Fruit fly (Drosophila melanogaster) whole organism, embryonic: ENCODE measurements around the gene Ets97D.

Experiments
- Atf-2 ChIP-seq: fragments of 200-800 bp; sonication (Bioruptor generic); optimal IDR thresholded peaks from 2 replicates; lab custom pipeline; 2016; ENCODE audit warnings: missing biosample characterization, missing genetic modification characterization
- Bgb ChIP-seq: fragments of 200-800 bp; sonication (Bioruptor generic); IDR thresholded peaks from 2 replicates; pipeline ENCODE4 v1.3.6; 2022; ENCODE audit warnings: missing biosample characterization, missing genetic modification characterization; ENCODE audit not compliant: partially characterized antibody
- Bteb2 ChIP-seq: fragments of 200-800 bp; sonication (Bioruptor generic); optimal IDR thresholded peaks from 2 replicates; lab custom pipeline; 2016; ENCODE audit warnings: missing biosample characterization, missing genetic modification characterization
- CG10274 ChIP-seq: fragments of 200-800 bp; sonication (Bioruptor generic); optimal IDR thresholded peaks from 3 replicates; lab custom pipeline; 2017; ENCODE audit warnings: missing biosample characterization, mild to moderate bottlenecking, missing genetic modification characterization
- CG10366 ChIP-seq: fragments of 200-800 bp; sonication (Bioruptor generic); IDR thresholded peaks from 2 replicates; pipeline ENCODE4 v1.3.6; 2022; ENCODE audit warnings: missing biosample characterization, missing genetic modification characterization
- CG10431 ChIP-seq: fragments of 200-800 bp; sonication (Bioruptor generic); optimal IDR thresholded peaks from 3 replicates; lab custom pipeline; 2018; ENCODE audit warnings: missing biosample characterization, mild to moderate bottlenecking, missing genetic modification characterization
- CG12071 ChIP-seq: fragments of 200-800 bp; sonication (Bioruptor generic); optimal IDR thresholded peaks from 3 replicates; lab custom pipeline; 2018; ENCODE audit warnings: missing biosample characterization, mild to moderate bottlenecking, missing genetic modification characterization
- CG12155 ChIP-seq: fragments of 200-800 bp; sonication (Bioruptor generic); optimal IDR thresholded peaks from 3 replicates; lab custom pipeline; 2016; ENCODE audit warnings: missing biosample characterization, missing genetic modification characterization
- CG12391 ChIP-seq: fragments of 200-800 bp; sonication (Bioruptor generic); optimal IDR thresholded peaks from 3 replicates; lab custom pipeline; 2018; ENCODE audit warnings: missing biosample characterization, mild to moderate bottlenecking, missing genetic modification characterization, moderate library complexity
- CG14441 ChIP-seq: fragments of 200-800 bp; sonication (Bioruptor generic); IDR thresholded peaks from 2 replicates; pipeline ENCODE4 v1.3.6; 2022; ENCODE audit warnings: missing biosample characterization, missing genetic modification characterization
- CG17328 ChIP-seq: fragments of 200-800 bp; sonication (Bioruptor generic); IDR thresholded peaks from 2 replicates; pipeline ENCODE4 v1.3.6; 2022; ENCODE audit warnings: missing biosample characterization, missing genetic modification characterization
- CG17568 ChIP-seq: fragments of 200-800 bp; sonication (Bioruptor generic); optimal IDR thresholded peaks from 2 replicates; lab custom pipeline; 2018; ENCODE audit warnings: missing biosample characterization, mild to moderate bottlenecking, missing genetic modification characterization, moderate library complexity
- CG1832 ChIP-seq: fragments of 200-800 bp; sonication (Bioruptor generic); optimal IDR thresholded peaks from 2 replicates; lab custom pipeline; 2017; ENCODE audit warnings: missing biosample characterization, mild to moderate bottlenecking, missing genetic modification characterization, inconsistent platforms
- CG18599 ChIP-seq: fragments of 200-800 bp; sonication (Bioruptor generic); optimal IDR thresholded peaks from 3 replicates; lab custom pipeline; 2017; ENCODE audit warnings: missing biosample characterization, missing genetic modification characterization, mild to moderate bottlenecking, moderate library complexity, missing genetic modification reagents
- CG32767 ChIP-seq: fragments of 200-800 bp; sonication (Bioruptor generic); IDR thresholded peaks from 2 replicates; pipeline ENCODE4 v1.3.6; 2022; ENCODE audit warnings: missing biosample characterization, missing genetic modification characterization
- CG6765 ChIP-seq: fragments of 200-800 bp; sonication (Bioruptor generic); optimal IDR thresholded peaks from 3 replicates; lab custom pipeline; 2017; ENCODE audit warnings: missing biosample characterization, mild to moderate bottlenecking, missing genetic modification characterization
- CG6813 ChIP-seq: fragments of 200-800 bp; sonication (Bioruptor generic); optimal IDR thresholded peaks from 2 replicates; lab custom pipeline; 2017; ENCODE audit warnings: missing biosample characterization, missing genetic modification characterization, mild to moderate bottlenecking, moderate library complexity, missing genetic modification reagents
- CG8359 ChIP-seq: fragments of 200-800 bp; sonication (Bioruptor generic); optimal IDR thresholded peaks from 2 replicates; lab custom pipeline; 2017; ENCODE audit warnings: missing biosample characterization, mild to moderate bottlenecking, missing genetic modification characterization, borderline replicate concordance
- CTCF ChIP-seq: fragments of 200-800 bp; sonication (Bioruptor generic); optimal IDR thresholded peaks from 2 replicates; lab custom pipeline; 2017; ENCODE audit warnings: missing biosample characterization, mild to moderate bottlenecking, missing genetic modification characterization, moderate library complexity
- Camta ChIP-seq: fragments of 200-800 bp; sonication (Bioruptor generic); optimal IDR thresholded peaks from 2 replicates; lab custom pipeline; 2016; ENCODE audit warnings: missing biosample characterization, missing genetic modification characterization
- Dbx ChIP-seq: fragments of 200-800 bp; sonication (Bioruptor generic); IDR thresholded peaks from 3 replicates; pipeline ENCODE4 v1.3.6; 2022; ENCODE audit warnings: missing biosample characterization, missing genetic modification characterization
- Drgx ChIP-seq: fragments of 200-800 bp; sonication (Bioruptor generic); IDR thresholded peaks from 2 replicates; pipeline ENCODE4 v1.3.6; 2022; ENCODE audit warnings: missing biosample characterization, missing genetic modification characterization
- Ets97D ChIP-seq: fragments of 200-800 bp; sonication (Bioruptor generic); optimal IDR thresholded peaks from 3 replicates; lab custom pipeline; 2016; ENCODE audit warnings: missing biosample characterization, missing genetic modification characterization
- Gug ChIP-seq: fragments of 200-800 bp; sonication (Bioruptor generic); IDR thresholded peaks from 4 replicates; pipeline ENCODE4 v1.3.6; 2022; ENCODE audit warnings: missing biosample characterization, missing genetic modification characterization
- Hmr ChIP-seq: fragments of 200-800 bp; sonication (Bioruptor generic); optimal IDR thresholded peaks from 3 replicates; lab custom pipeline; 2017; ENCODE audit warnings: mild to moderate bottlenecking, missing biosample characterization, missing genetic modification reagents, missing genetic modification characterization
- Med ChIP-seq: fragments of 200-800 bp; sonication (Bioruptor generic); peaks from one replicate; lab custom pipeline; 2016; ENCODE audit warnings: missing biosample characterization, missing genetic modification characterization, mild to moderate bottlenecking, inconsistent platforms, moderate library complexity
- Ravus ChIP-seq: fragments of 200-800 bp; sonication (Bioruptor generic); IDR thresholded peaks from 2 replicates; pipeline ENCODE4 v1.3.6; 2022; ENCODE audit warnings: missing biosample characterization, missing genetic modification characterization
- Six4 ChIP-seq: fragments of 200-800 bp; sonication (Bioruptor generic); optimal IDR thresholded peaks from 2 replicates; lab custom pipeline; 2016; ENCODE audit warnings: missing biosample characterization, missing genetic modification characterization
- Usf ChIP-seq: fragments of 200-800 bp; sonication (Bioruptor generic); optimal IDR thresholded peaks from 2 replicates; lab custom pipeline; 2017; ENCODE audit warnings: missing genotype, missing biosample characterization, missing genetic modification characterization
- Xbp1 ChIP-seq: fragments of 200-800 bp; sonication (Bioruptor generic); optimal IDR thresholded peaks from 3 replicates; lab custom pipeline; 2016; ENCODE audit warnings: missing biosample characterization, mild to moderate bottlenecking, missing genetic modification characterization
- abd-A ChIP-seq: fragments of 200-800 bp; sonication (Bioruptor generic); optimal IDR thresholded peaks from 3 replicates; lab custom pipeline; 2019; ENCODE audit warnings: missing biosample characterization, mild to moderate bottlenecking, missing genetic modification characterization, moderate library complexity
- ac ChIP-seq: fragments of 200-800 bp; sonication (Bioruptor generic); optimal IDR thresholded peaks from 3 replicates; lab custom pipeline; 2017; ENCODE audit warnings: missing biosample characterization, mild to moderate bottlenecking, missing genetic modification characterization
- az2 ChIP-seq: fragments of 200-800 bp; sonication (Bioruptor generic); optimal IDR thresholded peaks from 3 replicates; lab custom pipeline; 2016; ENCODE audit warnings: missing biosample characterization, missing genetic modification characterization
- bcd ChIP-seq: fragments of 200-800 bp; sonication (Bioruptor generic); optimal IDR thresholded peaks from 2 replicates; lab custom pipeline; 2017; ENCODE audit warnings: missing biosample characterization, mild to moderate bottlenecking, missing genetic modification characterization
- dm ChIP-seq: fragments of 200-800 bp; sonication (Bioruptor generic); optimal IDR thresholded peaks from 3 replicates; lab custom pipeline; 2016; ENCODE audit warnings: missing biosample characterization, missing genetic modification characterization
- en ChIP-seq: fragments of 200-800 bp; sonication (Bioruptor generic); optimal IDR thresholded peaks from 2 replicates; lab custom pipeline; 2016; ENCODE audit warnings: missing biosample characterization, missing genetic modification characterization
- fd3F ChIP-seq: fragments of 200-800 bp; sonication (Bioruptor generic); optimal IDR thresholded peaks from 2 replicates; lab custom pipeline; 2018; ENCODE audit warnings: missing biosample characterization, mild to moderate bottlenecking, missing genetic modification characterization, moderate library complexity
- jing ChIP-seq: fragments of 200-800 bp; sonication (Bioruptor generic); optimal IDR thresholded peaks from 2 replicates; lab custom pipeline; 2018; ENCODE audit warnings: missing biosample characterization, mild to moderate bottlenecking, missing genetic modification characterization
- knrl ChIP-seq: fragments of 200-800 bp; sonication (Bioruptor generic); IDR thresholded peaks from 3 replicates; pipeline ENCODE4 v1.3.6; 2022; ENCODE audit warnings: missing biosample characterization, missing genetic modification characterization; ENCODE audit not compliant: partially characterized antibody
- lilli ChIP-seq: fragments of 200-800 bp; sonication (Bioruptor generic); optimal IDR thresholded peaks from 3 replicates; lab custom pipeline; 2016; ENCODE audit warnings: missing biosample characterization, missing genetic modification characterization
- nerfin-1 ChIP-seq: fragments of 200-800 bp; sonication (Bioruptor generic); optimal IDR thresholded peaks from 3 replicates; lab custom pipeline; 2019; ENCODE audit warnings: missing biosample characterization, mild to moderate bottlenecking, missing genetic modification characterization, moderate library complexity
- nmo ChIP-seq: fragments of 200-800 bp; sonication (Bioruptor generic); optimal IDR thresholded peaks from 2 replicates; lab custom pipeline; 2018; ENCODE audit warnings: missing biosample characterization, mild to moderate bottlenecking, missing genetic modification characterization, moderate library complexity
- ranshi ChIP-seq: fragments of 200-800 bp; sonication (Bioruptor generic); IDR thresholded peaks from 2 replicates; pipeline ENCODE4 v1.3.6; 2022; ENCODE audit warnings: missing biosample characterization, missing genetic modification characterization
- row ChIP-seq: fragments of 200-800 bp; sonication (Bioruptor generic); IDR thresholded peaks from 3 replicates; pipeline ENCODE4 v1.3.6; 2022; ENCODE audit warnings: missing biosample characterization, missing genetic modification characterization
- shn ChIP-seq: fragments of 200-800 bp; sonication (Bioruptor generic); optimal IDR thresholded peaks from 3 replicates; lab custom pipeline; 2016; ENCODE audit warnings: missing biosample characterization, missing genetic modification characterization
- sisA ChIP-seq: fragments of 200-800 bp; sonication (Bioruptor generic); IDR thresholded peaks from 2 replicates; pipeline ENCODE4 v1.3.6; 2022; ENCODE audit warnings: missing biosample characterization, missing genetic modification characterization
- sr ChIP-seq: fragments of 200-800 bp; sonication (Bioruptor generic); IDR thresholded peaks from 3 replicates; pipeline ENCODE4 v1.3.6; 2022; ENCODE audit warnings: missing biosample characterization, missing genetic modification characterization
- twi ChIP-seq: fragments of 200-800 bp; optimal IDR thresholded peaks from 2 replicates; lab custom pipeline; 2019; ENCODE audit warnings: missing biosample characterization, mild to moderate bottlenecking, missing genetic modification characterization, moderate library complexity
- tx ChIP-seq: fragments of 200-800 bp; sonication (Bioruptor generic); optimal IDR thresholded peaks from 2 replicates; lab custom pipeline; 2016; ENCODE audit warnings: missing biosample characterization, missing genetic modification characterization
- unpg ChIP-seq: fragments of 200-800 bp; sonication (Bioruptor generic); optimal IDR thresholded peaks from 3 replicates; lab custom pipeline; 2018; ENCODE audit warnings: missing biosample characterization, mild to moderate bottlenecking, missing genetic modification characterization, moderate library complexity
- wdn ChIP-seq: fragments of 200-800 bp; sonication (Bioruptor generic); IDR thresholded peaks from 2 replicates; pipeline ENCODE4 v1.3.6; 2022; ENCODE audit warnings: missing biosample characterization, missing genetic modification characterization

The Ets97D gene

dm6 chr3R:26892764-26893163 lies 19.9 kb downstream of the Ets97D start (continued):
- TF ChIP-seq CG12391 = peak; percentile 41
- no peak for TF ChIP-seq CTCF (GFP tag; lab: Kevin White, UChicago)
- TF ChIP-seq Xbp1 (GFP tag; lab: Kevin White, UChicago) = peak; percentile 34
- TF ChIP-seq CG14441 = peak; percentile 42; the same call in 1 of the 2 replicates
- no peak for TF ChIP-seq wdn (GFP tag; lab: Robert Waterston, UW)
- no peak for TF ChIP-seq CG6765 (GFP tag; lab: Kevin White, UChicago)
- no peak for TF ChIP-seq Usf
- TF ChIP-seq nerfin-1 = no peak
- no peak for TF ChIP-seq sr (GFP tag; lab: Robert Waterston, UW)
- TF ChIP-seq Bteb2 (GFP tag; lab: Kevin White, UChicago) = no peak
- TF ChIP-seq Atf-2 (GFP tag; lab: Kevin White, UChicago) = peak; percentile 52
- 0 out of 4 replicates have a peak, but pooled peaks have one; percentile 11 for TF ChIP-seq Gug (GFP tag; lab: Robert Waterston, UW)
- no peak for TF ChIP-seq CG12071
- peak; percentile 63 for TF ChIP-seq Med
- TF ChIP-seq Camta (GFP tag; lab: Kevin White, UChicago) = no peak
- peak; percentile 17 for TF ChIP-seq lilli (GFP tag; lab: Kevin White, UChicago)
- TF ChIP-seq knrl (GFP tag; lab: Robert Waterston, UW) = no peak
- TF ChIP-seq CG10431 (GFP tag; lab: Kevin White, UChicago) = no peak
- TF ChIP-seq twi (tag; lab: Kevin White, UChicago) = peak; percentile 18
- TF ChIP-seq CG10366 (GFP tag; lab: Robert Waterston, UW) = peak; percentile 27; the same call in 1 of the 2 replicates
- TF ChIP-seq CG17568 (GFP tag; lab: Kevin White, UChicago) = no peak
- TF ChIP-seq CG17328 (GFP tag; lab: Robert Waterston, UW) = 0 out of 2 replicates have a peak, but pooled peaks have one; percentile 6
- TF ChIP-seq CG8359 = no peak
- peak; percentile 25 for TF ChIP-seq dm
- TF ChIP-seq az2 (GFP tag; lab: Kevin White, UChicago) = peak; percentile 33
- peak; percentile 34; the same call in 1 of the 2 replicates for TF ChIP-seq CG32767
- TF ChIP-seq fd3F = no peak
- peak; percentile 47 for TF ChIP-seq shn (GFP tag; lab: Kevin White, UChicago)
- TF ChIP-seq Drgx (GFP tag; lab: Robert Waterston, UW) = 0 out of 2 replicates have a peak, but pooled peaks have one; percentile 42
- no peak for TF ChIP-seq bcd
- TF ChIP-seq en (GFP tag; lab: Kevin White, UChicago) = peak; percentile 11
- peak; percentile 74 for TF ChIP-seq row (GFP tag; lab: Robert Waterston, UW)
- peak; percentile 6 for TF ChIP-seq abd-A (tag; lab: Kevin White, UChicago)
- peak; percentile 28; the same call in 1 of the 2 replicates for TF ChIP-seq ranshi
- no peak for TF ChIP-seq CG6813 (GFP tag; lab: Kevin White, UChicago)
- TF ChIP-seq Dbx (GFP tag; lab: Robert Waterston, UW) = no peak
- peak; percentile 1 for TF ChIP-seq CG10274 (GFP tag; lab: Kevin White, UChicago)
- no peak for TF ChIP-seq Ravus (GFP tag; lab: Robert Waterston, UW)
- no peak for TF ChIP-seq Bgb (GFP tag; lab: Robert Waterston, UW)
- no peak for TF ChIP-seq CG1832 (GFP tag; lab: Kevin White, UChicago)
- TF ChIP-seq jing = peak; percentile 28
- TF ChIP-seq CG12155 = no peak
- no peak for TF ChIP-seq Six4 (GFP tag; lab: Kevin White, UChicago)
- peak; percentile 50 for TF ChIP-seq unpg (GFP tag; lab: Kevin White, UChicago)
- TF ChIP-seq Ets97D = peak; percentile 7
- peak; percentile 48 for TF ChIP-seq nmo (GFP tag; lab: Kevin White, UChicago)
- TF ChIP-seq ac (GFP tag; lab: Kevin White, UChicago) = no peak
- no peak for TF ChIP-seq CG18599 (GFP tag; lab: Kevin White, UChicago)
- TF ChIP-seq Hmr (GFP tag; lab: Kevin White, UChicago) = peak; percentile 6
- peak; percentile 16 for TF ChIP-seq tx
- TF ChIP-seq sisA (GFP tag; lab: Robert Waterston, UW) = peak; percentile 27; the same call in 1 of the 2 replicates
